Worm (Caenorhabditis elegans): Measurements from ENCODE around the gene srh-105.

- TF ChIP-seq nhr-11 (tag; optimal IDR thresholded peaks at IDR 0.05) (no peak), T23F11.4 (GFP tag; optimal IDR thresholded peaks at IDR 0.05) (no peak), ets-4 (tag; optimal IDR thresholded peaks at IDR 0.05) (peak; percentile 63), odd-2 (tag; optimal IDR thresholded peaks at IDR 0.05) (no peak), hlh-13 (GFP tag; optimal IDR thresholded peaks at IDR 0.05) (no peak), pha-4 (tag; optimal IDR thresholded peaks at IDR 0.05) (no peak)
Observed at ce11 chrII:484328-484916, 24.7 kb downstream of the srh-105 start, which contains the start of the genes gldi-1 and prp-21.

Measured in whole organism, late embryonic.